Fruit fly (Drosophila melanogaster): ENCODE data around the gene Hcf.
A peak's percentile ranks its signal among the peaks of the same experiment; 100 is the strongest.

Gene Hcf

dm6 chr4:406843-407242 lies 47.1 kb downstream of the Hcf start (continued):
- TF ChIP-seq HLHmδ (GFP tag; optimal IDR thresholded peaks at IDR 0.05) (no peak), D19A (tag; optimal IDR thresholded peaks at IDR 0.05) (no peak), lbe (GFP tag; optimal IDR thresholded peaks at IDR 0.05) (no peak), Sry-δ (GFP tag; optimal IDR thresholded peaks at IDR 0.05) (peak; percentile 2), Dip2 (GFP tag; IDR thresholded peaks at IDR 0.05) (no peak), CG7745 (tag; optimal IDR thresholded peaks at IDR 0.05) (no peak), vfl (GFP tag; optimal IDR thresholded peaks at IDR 0.05) (no peak), CG3726 (GFP tag; IDR thresholded peaks at IDR 0.05) (no peak), Doc2 (GFP tag; IDR thresholded peaks at IDR 0.05) (no peak), kay (GFP tag; optimal IDR thresholded peaks at IDR 0.05) (no peak), CG11560 (tag; IDR thresholded peaks at IDR 0.05) (no peak), pan (optimal IDR thresholded peaks at IDR 0.05) (no peak), pan (GFP tag; optimal IDR thresholded peaks at IDR 0.05 in 1 of 2, IDR thresholded peaks at IDR 0.05 in 1 of 2) (peak in 1 of 2 experiments; percentile 41), CG1832 (GFP tag; optimal IDR thresholded peaks at IDR 0.05) (no peak), gcm2 (GFP tag; optimal IDR thresholded peaks at IDR 0.05) (no peak), phol (tag; optimal IDR thresholded peaks at IDR 0.05) (peak; percentile 48), CG4404 (GFP tag; IDR thresholded peaks at IDR 0.05) (no peak), CG18262 (tag; optimal IDR thresholded peaks at IDR 0.05) (peak; percentile 49), CG4424 (GFP tag; optimal IDR thresholded peaks at IDR 0.05) (peak; percentile 61), CG15601 (tag; optimal IDR thresholded peaks at IDR 0.05) (peak; percentile 93), H15 (GFP tag; IDR thresholded peaks at IDR 0.05) (0 out of 3 replicates have a peak, but pooled peaks have one; percentile 39), CG13123 (GFP tag; optimal IDR thresholded peaks at IDR 0.05) (no peak), CG7372 (GFP tag; IDR thresholded peaks at IDR 0.05) (no peak), klu (GFP tag; IDR thresholded peaks at IDR 0.05) (no peak), Mrtf (GFP tag; IDR thresholded peaks at IDR 0.05) (no peak), CG7786 (GFP tag; optimal IDR thresholded peaks at IDR 0.05) (no peak), Spps (tag; optimal IDR thresholded peaks at IDR 0.05) (no peak), ase (GFP tag; IDR thresholded peaks at IDR 0.05) (no peak), CG13296 (GFP tag; optimal IDR thresholded peaks at IDR 0.05) (no peak), CG4282 (GFP tag; optimal IDR thresholded peaks at IDR 0.05) (no peak), gt (GFP tag; IDR thresholded peaks at IDR 0.05) (no peak), yki (optimal IDR thresholded peaks at IDR 0.05) (no peak), CoRest (tag; optimal IDR thresholded peaks at IDR 0.05) (peak; percentile 47), CG32532 (GFP tag; IDR thresholded peaks at IDR 0.05) (no peak; the same call in 1 of the 2 replicates), Usf (GFP tag; optimal IDR thresholded peaks at IDR 0.05) (no peak), CG12071 (GFP tag; optimal IDR thresholded peaks at IDR 0.05) (no peak), Neu2 (GFP tag; optimal IDR thresholded peaks at IDR 0.05; ENCODE audit: borderline replicate concordance) (no peak), Dek (tag; optimal IDR thresholded peaks at IDR 0.05) (no peak), bbx (GFP tag; IDR thresholded peaks at IDR 0.05; ENCODE audit: partially characterized antibody) (no peak), trem (tag; optimal IDR thresholded peaks at IDR 0.05) (peak; percentile 23), cad (GFP tag; optimal IDR thresholded peaks at IDR 0.05) (no peak), stc (GFP tag; IDR thresholded peaks at IDR 0.05) (no peak), CG33213 (GFP tag; optimal IDR thresholded peaks at IDR 0.05) (peak; percentile 38), pho (GFP tag; optimal IDR thresholded peaks at IDR 0.05) (no peak), CG10274 (GFP tag; optimal IDR thresholded peaks at IDR 0.05) (no peak), NfI (GFP tag; optimal IDR thresholded peaks at IDR 0.05) (peak; percentile 59), H2.0 (GFP tag; IDR thresholded peaks at IDR 0.05) (no peak), Meics (GFP tag; optimal IDR thresholded peaks at IDR 0.05) (peak; percentile 51), CG11723 (GFP tag; optimal IDR thresholded peaks at IDR 0.05) (no peak), CG32772 (GFP tag; IDR thresholded peaks at IDR 0.05) (no peak), Mes4 (GFP tag; optimal IDR thresholded peaks at IDR 0.05) (no peak), cwo (GFP tag; optimal IDR thresholded peaks at IDR 0.05) (no peak), Rfx (GFP tag; IDR thresholded peaks at IDR 0.05) (no peak; the same call in 1 of the 2 replicates)
